Fruit fly (Drosophila melanogaster) whole organism: Measurements from ENCODE around the gene Cyp4d14.

Source experiments
- CG8478 ChIP-seq: fragments of >200 bp; optimal IDR thresholded peaks from 2 replicates; lab custom pipeline; 2018; ENCODE audit warnings: inconsistent platforms
- Dll ChIP-seq: fragments of >200 bp; optimal IDR thresholded peaks from 2 replicates; lab custom pipeline; 2017
- EcR ChIP-seq, 2 experiments: fragments of >200 bp; optimal IDR thresholded peaks; 2 replicates each; lab custom pipeline; 2017; ENCODE audit warnings: missing biosample characterization in 2 of 2, missing genetic modification characterization in 2 of 2, missing genetic modification reagents in 2 of 2
- pan ChIP-seq: fragments of >200 bp; optimal IDR thresholded peaks from 2 replicates; lab custom pipeline; 2017
- psq ChIP-seq: fragments of >200 bp; optimal IDR thresholded peaks from 2 replicates; lab custom pipeline; 2017
- usp ChIP-seq: fragments of >200 bp; optimal IDR thresholded peaks from 2 replicates; lab custom pipeline; 2017; ENCODE audit warnings: missing biosample characterization, missing genetic modification characterization, mixed read lengths

Gene Cyp4d14

dm6 chrX:2175265-2175795, at the start of gene Cyp4d14:
TSS of gene Cyp4d14 (minus strand) at chrX:2175315.
- TF ChIP-seq pan (lab: Kevin White, UChicago), result no peak
- TF ChIP-seq EcR (GFP tag; optimal IDR thresholded peaks at IDR 0.05; lab: Kevin White, UChicago), result no peak
- no peak for TF ChIP-seq Dll (lab: Kevin White, UChicago)
- TF ChIP-seq usp (GFP tag; lab: Kevin White, UChicago), result no peak
- TF ChIP-seq psq (lab: Kevin White, UChicago), result no peak
- no peak for TF ChIP-seq CG8478 (lab: Kevin White, UChicago)

- no peak for TF ChIP-seq EcR (GFP tag; optimal IDR thresholded peaks at IDR 0.05; lab: Kevin White, UChicago)
- no peak for TF ChIP-seq usp (GFP tag; lab: Kevin White, UChicago)
- no peak for TF ChIP-seq pan (lab: Kevin White, UChicago)
- no peak for TF ChIP-seq psq (lab: Kevin White, UChicago)
- no peak for TF ChIP-seq Dll (lab: Kevin White, UChicago)
- no peak for TF ChIP-seq CG8478 (lab: Kevin White, UChicago)
These were observed 48.3 kb upstream of the Cyp4d14 start, which contains the start of gene CG14052 for dm6 chrX:2223454-2223853. TSS of gene CG14052 (plus strand) at chrX:2223754.

- no peak for TF ChIP-seq usp (GFP tag; lab: Kevin White, UChicago)
- no peak for TF ChIP-seq Dll (lab: Kevin White, UChicago)
- no peak for TF ChIP-seq psq (lab: Kevin White, UChicago)
- TF ChIP-seq EcR (GFP tag; optimal IDR thresholded peaks at IDR 0.05; lab: Kevin White, UChicago), result no peak
- TF ChIP-seq pan (lab: Kevin White, UChicago), result no peak
- no peak for TF ChIP-seq CG8478 (lab: Kevin White, UChicago)
These were observed 47.2 kb upstream of the Cyp4d14 start, which contains the start of gene Vinc for dm6 chrX:2222181-2222790. TSS of gene Vinc (minus strand) at chrX:2222567.

dm6 chrX:2221598-2221997, 46.5 kb upstream of the Cyp4d14 start:
- no peak for TF ChIP-seq Dll (lab: Kevin White, UChicago)
- no peak for TF ChIP-seq usp (GFP tag; lab: Kevin White, UChicago)
- no peak for TF ChIP-seq psq (lab: Kevin White, UChicago)

dm6 chrX:2219899-2220298, 44.8 kb upstream of the Cyp4d14 start:
- no peak for TF ChIP-seq pan (lab: Kevin White, UChicago)
- TF ChIP-seq psq (lab: Kevin White, UChicago), result no peak
- no peak for TF ChIP-seq Dll (lab: Kevin White, UChicago)
- no peak for TF ChIP-seq CG8478 (lab: Kevin White, UChicago)
- TF ChIP-seq EcR (GFP tag; optimal IDR thresholded peaks at IDR 0.05; lab: Kevin White, UChicago), result no peak
- TF ChIP-seq usp (GFP tag; lab: Kevin White, UChicago), result no peak

- no peak for TF ChIP-seq pan (lab: Kevin White, UChicago)
- TF ChIP-seq EcR (GFP tag; optimal IDR thresholded peaks at IDR 0.05; lab: Kevin White, UChicago), result no peak
- no peak for TF ChIP-seq Dll (lab: Kevin White, UChicago)
- TF ChIP-seq usp (GFP tag; lab: Kevin White, UChicago), result no peak
- TF ChIP-seq CG8478 (lab: Kevin White, UChicago), result no peak
- no peak for TF ChIP-seq psq (lab: Kevin White, UChicago)
These were observed 44.1 kb upstream of the Cyp4d14 start for dm6 chrX:2219246-2219645.

- no peak for TF ChIP-seq EcR (GFP tag; optimal IDR thresholded peaks at IDR 0.05; lab: Kevin White, UChicago)
- no peak for TF ChIP-seq psq (lab: Kevin White, UChicago)
These were observed 43.3 kb upstream of the Cyp4d14 start for dm6 chrX:2218455-2218854.

dm6 chrX:2213759-2214406, 38.8 kb upstream of the Cyp4d14 start, which contains the start of gene SmydA-8:
TSS of gene SmydA-8 (minus strand) at chrX:2213809.
- no peak for TF ChIP-seq usp (GFP tag; lab: Kevin White, UChicago)
- no peak for TF ChIP-seq EcR (GFP tag; optimal IDR thresholded peaks at IDR 0.05; lab: Kevin White, UChicago)
- no peak for TF ChIP-seq pan (lab: Kevin White, UChicago)
- TF ChIP-seq Dll (lab: Kevin White, UChicago), result no peak
- no peak for TF ChIP-seq psq (lab: Kevin White, UChicago)
- no peak for TF ChIP-seq CG8478 (lab: Kevin White, UChicago)

dm6 chrX:2212327-2212820, 37.3 kb upstream of the Cyp4d14 start:
- TF ChIP-seq psq (lab: Kevin White, UChicago) (no peak), Dll (lab: Kevin White, UChicago) (no peak), CG8478 (lab: Kevin White, UChicago) (no peak), pan (lab: Kevin White, UChicago) (no peak), usp (GFP tag; lab: Kevin White, UChicago) (no peak), EcR (GFP tag; optimal IDR thresholded peaks at IDR 0.05; lab: Kevin White, UChicago) (no peak)

dm6 chrX:2208641-2209241, 33.6 kb upstream of the Cyp4d14 start:
- TF ChIP-seq EcR (GFP tag; optimal IDR thresholded peaks at IDR 0.05; lab: Kevin White, UChicago), result no peak

- TF ChIP-seq usp (GFP tag; lab: Kevin White, UChicago), result no peak
- no peak for TF ChIP-seq EcR (GFP tag; optimal IDR thresholded peaks at IDR 0.05; lab: Kevin White, UChicago)
- no peak for TF ChIP-seq pan (lab: Kevin White, UChicago)
- TF ChIP-seq Dll (lab: Kevin White, UChicago), result no peak
- no peak for TF ChIP-seq CG8478 (lab: Kevin White, UChicago)
- TF ChIP-seq psq (lab: Kevin White, UChicago), result no peak
These were observed 28.7 kb upstream of the Cyp4d14 start, which contains the start of gene FarO for dm6 chrX:2203766-2204165. TSS of gene FarO (minus strand) at chrX:2203866.
